Fruit fly (Drosophila melanogaster) ovary, adult (tissue): ENCODE results near the gene Rbbp5.
A peak's percentile ranks its signal among the peaks of the same experiment; 100 is the strongest.

Experiments
- CG17801 ChIP-seq: fragments of 200-800 bp; optimal IDR thresholded peaks from 2 replicates; lab custom pipeline; 2019; ENCODE audit warnings: missing biosample characterization, mild to moderate bottlenecking, missing genetic modification characterization, moderate library complexity; ENCODE audit not compliant: partially characterized antibody

The Rbbp5 gene

dm6 chr3L:20347762-20348580 is at the start of gene Rbbp5, which contains the start of gene eRF1:
TSS of gene Rbbp5 (minus strand) at chr3L:20347942.
TSS of gene eRF1 (plus strand) at chr3L:20348355.
- peak; percentile 78 for TF ChIP-seq CG17801

dm6 chr3L:20396047-20396446 is 48.3 kb upstream of the Rbbp5 start:
- no peak for TF ChIP-seq CG17801

- TF ChIP-seq CG17801, result peak; percentile 75
Observed at dm6 chr3L:20395257-20395909, 47.6 kb upstream of the Rbbp5 start.

- TF ChIP-seq CG17801, result peak; percentile 2
Observed at dm6 chr3L:20393357-20393756, 45.6 kb upstream of the Rbbp5 start, which contains the start of gene CG33969. TSS of gene CG33969 (minus strand) at chr3L:20393553.

dm6 chr3L:20388983-20389382 is 41.2 kb upstream of the Rbbp5 start:
- no peak for TF ChIP-seq CG17801

- no peak for TF ChIP-seq CG17801
Observed at dm6 chr3L:20387843-20388163, 40.1 kb upstream of the Rbbp5 start.

- no peak for TF ChIP-seq CG17801
Observed at dm6 chr3L:20387038-20387842, 39.5 kb upstream of the Rbbp5 start.

dm6 chr3L:20385969-20386370 is 38.2 kb upstream of the Rbbp5 start:
- no peak for TF ChIP-seq CG17801

dm6 chr3L:20385408-20385807 is 37.7 kb upstream of the Rbbp5 start:
- no peak for TF ChIP-seq CG17801

dm6 chr3L:20385006-20385405 is 37.3 kb upstream of the Rbbp5 start:
- TF ChIP-seq CG17801, result no peak

dm6 chr3L:20384086-20384810 is 36.5 kb upstream of the Rbbp5 start, which contains the start of the genes CG5498 and fbl:
TSS of gene CG5498 (minus strand) at chr3L:20384109.
TSS of gene fbl (plus strand) at chr3L:20384429.
- TF ChIP-seq CG17801, result peak; percentile 76

- TF ChIP-seq CG17801, result no peak
Observed at dm6 chr3L:20379496-20379895, 31.8 kb upstream of the Rbbp5 start.

- TF ChIP-seq CG17801, result no peak
Observed at dm6 chr3L:20376564-20376920, 28.8 kb upstream of the Rbbp5 start.

dm6 chr3L:20375878-20376563 is 28.3 kb upstream of the Rbbp5 start, which contains the start of the genes Ide and RhoBTB:
TSS of gene Ide (minus strand) at chr3L:20375896.
TSS of gene RhoBTB (plus strand) at chr3L:20376242.
- TF ChIP-seq CG17801, result peak; percentile 45

dm6 chr3L:20375467-20375866 is 27.7 kb upstream of the Rbbp5 start:
- no peak for TF ChIP-seq CG17801

dm6 chr3L:20370013-20370412 is 22.3 kb upstream of the Rbbp5 start, which contains the start of gene CG13247:
TSS of gene CG13247 (plus strand) at chr3L:20370313.
- no peak for TF ChIP-seq CG17801
